Worm (Caenorhabditis elegans): ENCODE measurements around the gene prdx-3.

- TF ChIP-seq cog-1 (tag; optimal IDR thresholded peaks at IDR 0.05) (no peak), flt-1 (GFP tag; IDR thresholded peaks at IDR 0.05) (no peak), tab-1 (GFP tag; IDR thresholded peaks at IDR 0.05) (no peak), ztf-23 (GFP tag; IDR thresholded peaks at IDR 0.05) (no peak), ztf-29 (GFP tag; IDR thresholded peaks at IDR 0.05) (no peak), T22C8.4 (GFP tag; IDR thresholded peaks at IDR 0.05) (no peak)
These were observed 8.8 kb upstream of the prdx-3 start, which contains the start of gene R07E5.6 for ce11 chrIII:4398463-4398862.

Data from whole organism, midembryonic.